Worm (Caenorhabditis elegans) whole organism, early embryonic: ENCODE results near the gene pei-1.

Experiments
- ama-1 ChIP-seq: fragments of 150-350 bp; optimal IDR thresholded peaks from 2 replicates; lab custom pipeline; 2014
- flt-1 ChIP-seq: fragments of 200-800 bp; sonication (Bioruptor generic); IDR thresholded peaks from 2 replicates; pipeline ENCODE4 v1.3.6; 2022; ENCODE audit warnings: missing genetic modification characterization, missing compliant biosample characterization
- hmbx-1 ChIP-seq: sonication (generic microtip); optimal IDR thresholded peaks from 2 replicates; lab custom pipeline; 2016; ENCODE audit warnings: mild to moderate bottlenecking, missing genetic modification characterization, missing compliant biosample characterization
- hnd-1 ChIP-seq: sonication (generic microtip); optimal IDR thresholded peaks from 2 replicates; lab custom pipeline; 2016; ENCODE audit warnings: missing genetic modification characterization, missing compliant biosample characterization
- pes-1 ChIP-seq: fragments of 200-800 bp; sonication (Bioruptor generic); IDR thresholded peaks from 2 replicates; pipeline ENCODE4 v1.3.6; 2022; ENCODE audit warnings: missing genetic modification reagents, missing genetic modification characterization, missing compliant biosample characterization
- tbx-11 ChIP-seq: fragments of 200-800 bp; sonication (Bioruptor generic); IDR thresholded peaks from 2 replicates; pipeline ENCODE4 v1.3.6; 2022; ENCODE audit warnings: missing genetic modification characterization, missing compliant biosample characterization
- tra-4 ChIP-seq: sonication (generic microtip); optimal IDR thresholded peaks from 2 replicates; lab custom pipeline; 2017; ENCODE audit warnings: missing genetic modification characterization, missing compliant biosample characterization

ce11 chrIV:9641925-9642324 is 49.6 kb upstream of the pei-1 start, which contains the start of gene del-2:
- TF ChIP-seq ama-1 (no peak), pes-1 (GFP tag; lab: Robert Waterston, UW) (no peak), tra-4 (tag; lab: Kevin White, UChicago) (no peak), hnd-1 (tag; lab: Kevin White, UChicago) (no peak), hmbx-1 (tag; lab: Kevin White, UChicago) (no peak), tbx-11 (GFP tag; lab: Robert Waterston, UW) (no peak), flt-1 (no peak)
